Fruit fly (Drosophila melanogaster) whole organism, wandering third instar larva: Measurements from ENCODE around the gene SdhAL.

Source experiments
- Abd-B ChIP-seq: fragments of >200 bp; optimal IDR thresholded peaks from 2 replicates; lab custom pipeline; 2017; ENCODE audit warnings: missing biosample characterization, missing genetic modification characterization
- CG32264 ChIP-seq: fragments of 200-800 bp; sonication (Bioruptor generic); optimal IDR thresholded peaks from 2 replicates; lab custom pipeline; 2016; ENCODE audit warnings: missing biosample characterization, missing genetic modification characterization
- CG9705 ChIP-seq: fragments of 200-800 bp; sonication (Bioruptor generic); optimal IDR thresholded peaks from 2 replicates; lab custom pipeline; 2018; ENCODE audit warnings: missing biosample characterization, mild to moderate bottlenecking, missing genetic modification characterization
- Dfd ChIP-seq: fragments of >200 bp; optimal IDR thresholded peaks from 2 replicates; lab custom pipeline; 2017; ENCODE audit warnings: missing biosample characterization, missing genetic modification characterization
- Dif ChIP-seq: fragments of 200-275, 200-300 bp; sonication (Bioruptor generic); optimal IDR thresholded peaks from 2 replicates; lab custom pipeline; 2018; ENCODE audit warnings: missing biosample characterization, missing genetic modification characterization; ENCODE audit not compliant: partially characterized antibody
- GATAd ChIP-seq: sonication (Bioruptor generic); optimal IDR thresholded peaks from 2 replicates; lab custom pipeline; 2016; ENCODE audit warnings: missing biosample characterization, missing genetic modification characterization
- HLH106 ChIP-seq: fragments of 200-800 bp; optimal IDR thresholded peaks from 3 replicates; lab custom pipeline; 2019; ENCODE audit warnings: missing biosample characterization, mild to moderate bottlenecking, missing genetic modification characterization, moderate library complexity
- Hnf4 ChIP-seq: fragments of 200-800 bp; sonication (Bioruptor generic); optimal IDR thresholded peaks from 2 replicates; lab custom pipeline; 2016; ENCODE audit warnings: missing biosample characterization, mild to moderate bottlenecking, missing genetic modification characterization
- Hr78 ChIP-seq: fragments of >200 bp; optimal IDR thresholded peaks from 2 replicates; lab custom pipeline; 2017; ENCODE audit warnings: missing biosample characterization, missing genetic modification characterization
- Jra ChIP-seq: sonication (Bioruptor generic); optimal IDR thresholded peaks from 2 replicates; lab custom pipeline; 2016; ENCODE audit warnings: missing biosample characterization, missing genetic modification characterization
- Mio ChIP-seq: sonication (Bioruptor generic); optimal IDR thresholded peaks from 2 replicates; lab custom pipeline; 2016; ENCODE audit warnings: missing biosample characterization, missing genetic modification characterization
- Myc ChIP-seq: fragments of >200 bp; optimal IDR thresholded peaks from 2 replicates; lab custom pipeline; 2017
- N ChIP-seq: fragments of >200 bp; optimal IDR thresholded peaks from 2 replicates; lab custom pipeline; 2018; ENCODE audit warnings: missing biosample characterization, missing external identifiers, missing genetic modification characterization
- OdsH ChIP-seq: fragments of 200-800 bp; sonication (Bioruptor generic); optimal IDR thresholded peaks from 2 replicates; lab custom pipeline; 2016; ENCODE audit warnings: missing biosample characterization, mild to moderate bottlenecking, missing genetic modification characterization
- Sp1 ChIP-seq: fragments of 200-800 bp; sonication (Bioruptor generic); optimal IDR thresholded peaks from 3 replicates; lab custom pipeline; 2019; ENCODE audit warnings: missing biosample characterization, mild to moderate bottlenecking, missing genetic modification characterization, moderate library complexity
- Vsx2 ChIP-seq: fragments of 200-300, 225-300 bp; sonication (Bioruptor generic); optimal IDR thresholded peaks from 2 replicates; lab custom pipeline; 2018; ENCODE audit warnings: missing biosample characterization, missing genetic modification characterization; ENCODE audit not compliant: partially characterized antibody
- br ChIP-seq: fragments of 200-800 bp; sonication (Bioruptor generic); optimal IDR thresholded peaks from 2 replicates; lab custom pipeline; 2016; ENCODE audit warnings: missing biosample characterization, missing genetic modification characterization
- brk ChIP-seq: fragments of 200-800 bp; sonication (Bioruptor generic); optimal IDR thresholded peaks from 2 replicates; lab custom pipeline; 2016; ENCODE audit warnings: missing biosample characterization, mild to moderate bottlenecking, missing genetic modification characterization
- dl ChIP-seq, 2 experiments: fragments of 175-275, 200-275 bp in 1 of 2; fragments of 200-275 bp in 1 of 2; sonication (Bioruptor generic); optimal IDR thresholded peaks; lab custom pipeline; 2018; ENCODE audit warnings: mild to moderate bottlenecking in 2 of 2, missing biosample characterization in 2 of 2, missing genetic modification characterization in 2 of 2, moderate library complexity in 2 of 2; ENCODE audit not compliant: partially characterized antibody in 2 of 2, insufficient read depth in 1 of 2
- dmrt93B ChIP-seq: fragments of 200-800 bp; sonication (Bioruptor generic); optimal IDR thresholded peaks from 2 replicates; lab custom pipeline; 2018; ENCODE audit warnings: missing biosample characterization, mild to moderate bottlenecking, missing genetic modification characterization
- ey ChIP-seq: fragments of 200-800 bp; sonication (Bioruptor generic); optimal IDR thresholded peaks from 2 replicates; lab custom pipeline; 2016; ENCODE audit warnings: missing biosample characterization, missing genetic modification characterization
- foxo ChIP-seq, 2 experiments: fragments of 200-800 bp; sonication (Bioruptor generic); optimal IDR thresholded peaks; 2 replicates in 1 of 2; 3 replicates in 1 of 2; lab custom pipeline; 2016 to 2017; ENCODE audit warnings: missing biosample characterization in 2 of 2, missing genetic modification characterization in 2 of 2
- fru ChIP-seq: fragments of 200-800 bp; sonication (Bioruptor generic); optimal IDR thresholded peaks from 3 replicates; lab custom pipeline; 2016; ENCODE audit warnings: missing biosample characterization, mild to moderate bottlenecking, missing genetic modification characterization
- h ChIP-seq: fragments of 200-800 bp; sonication (Bioruptor generic); optimal IDR thresholded peaks from 3 replicates; lab custom pipeline; 2016; ENCODE audit warnings: missing biosample characterization, mild to moderate bottlenecking, missing genetic modification characterization
- lola ChIP-seq: fragments of >200 bp; optimal IDR thresholded peaks from 2 replicates; lab custom pipeline; 2017; ENCODE audit warnings: missing biosample characterization, missing genetic modification characterization
- pan ChIP-seq: fragments of >200 bp; optimal IDR thresholded peaks from 2 replicates; lab custom pipeline; 2017
- rgr ChIP-seq: fragments of 200-800 bp; sonication (Bioruptor generic); optimal IDR thresholded peaks from 3 replicates; lab custom pipeline; 2016; ENCODE audit warnings: missing biosample characterization, mild to moderate bottlenecking, missing genetic modification characterization
- sage ChIP-seq: fragments of 200-800 bp; sonication (Bioruptor generic); optimal IDR thresholded peaks from 2 replicates; lab custom pipeline; 2016; ENCODE audit warnings: missing biosample characterization, mild to moderate bottlenecking, missing genetic modification characterization
- usp ChIP-seq: fragments of >200 bp; optimal IDR thresholded peaks from 2 replicates; lab custom pipeline; 2017; ENCODE audit warnings: missing biosample characterization, missing genetic modification characterization
- woc ChIP-seq: sonication (Bioruptor generic); optimal IDR thresholded peaks from 2 replicates; lab custom pipeline; 2016; ENCODE audit warnings: missing biosample characterization, mild to moderate bottlenecking, missing genetic modification characterization

Gene SdhAL

dm6 chr3L:11937270-11937669 lies 12.7 kb upstream of the SdhAL start:
- TF ChIP-seq dl (GFP tag; optimal IDR thresholded peaks at IDR 0.05; lab: Kevin White, UChicago; ENCODE audit: insufficient read depth in 1 of 2, partially characterized antibody in 2 of 2) (no peak), pan (lab: Kevin White, UChicago) (no peak), Dif (GFP tag; lab: Kevin White, UChicago) (no peak), ey (GFP tag; lab: Kevin White, UChicago) (no peak), Hnf4 (no peak), brk (no peak), dmrt93B (GFP tag; lab: Kevin White, UChicago) (no peak)

dm6 chr3L:11931619-11932018 lies 7.1 kb upstream of the SdhAL start:
- TF ChIP-seq foxo (GFP tag; optimal IDR thresholded peaks at IDR 0.05; lab: Kevin White, UChicago) = no peak
- no peak for TF ChIP-seq lola (GFP tag; lab: Kevin White, UChicago)
- TF ChIP-seq Abd-B = no peak
- no peak for TF ChIP-seq brk
- TF ChIP-seq, all 38 proteins: peak for 0

dm6 chr3L:11927287-11927743 lies 2.8 kb upstream of the SdhAL start, which contains the start of gene byn:
Gene byn, plus strand, starts transcription at chr3L:11927693.
- no peak for TF ChIP-seq OdsH
- no peak for TF ChIP-seq GATAd (GFP tag; lab: Kevin White, UChicago)
- no peak for TF ChIP-seq N (GFP tag; lab: Kevin White, UChicago)
- TF ChIP-seq usp = no peak
- no peak for TF ChIP-seq CG32264
- no peak for TF ChIP-seq pan (lab: Kevin White, UChicago)
- no peak for TF ChIP-seq h (GFP tag; lab: Kevin White, UChicago)
- TF ChIP-seq Hr78 (GFP tag; lab: Kevin White, UChicago) = no peak
- no peak for TF ChIP-seq Dfd
- TF ChIP-seq brk = no peak
- no peak for TF ChIP-seq sage
- TF ChIP-seq Jra = no peak
- TF ChIP-seq Sp1 = no peak
- TF ChIP-seq Mio (GFP tag; lab: Kevin White, UChicago) = no peak
- TF ChIP-seq dmrt93B (GFP tag; lab: Kevin White, UChicago) = no peak

dm6 chr3L:11925382-11925781 lies 825 bp upstream of the SdhAL start:
- TF ChIP-seq sage = no peak
- no peak for TF ChIP-seq CG9705
- no peak for TF ChIP-seq br (GFP tag; lab: Kevin White, UChicago)
- TF ChIP-seq usp = no peak
- no peak for TF ChIP-seq rgr (GFP tag; lab: Kevin White, UChicago)

dm6 chr3L:11921213-11921612 lies 3.3 kb downstream of the SdhAL start, which contains the start of gene CG11588:
Gene CG11588, plus strand, starts transcription at chr3L:11921513.
- TF ChIP-seq woc (no peak), GATAd (GFP tag; lab: Kevin White, UChicago) (no peak), lola (GFP tag; lab: Kevin White, UChicago) (no peak), ey (GFP tag; lab: Kevin White, UChicago) (no peak), rgr (GFP tag; lab: Kevin White, UChicago) (no peak)

dm6 chr3L:11918217-11918616 lies 6.3 kb downstream of the SdhAL start:
- TF ChIP-seq dmrt93B (GFP tag; lab: Kevin White, UChicago) (no peak), Vsx2 (GFP tag; lab: Kevin White, UChicago) (peak; percentile 70), Dfd (no peak), rgr (GFP tag; lab: Kevin White, UChicago) (no peak), Myc (lab: Kevin White, UChicago) (peak; percentile 84), N (GFP tag; lab: Kevin White, UChicago) (peak; percentile 47), sage (no peak), Dif (GFP tag; lab: Kevin White, UChicago) (peak; percentile 21), Hnf4 (no peak), lola (GFP tag; lab: Kevin White, UChicago) (peak; percentile 35), CG9705 (no peak)

dm6 chr3L:11896756-11897155 lies 27.8 kb downstream of the SdhAL start:
- TF ChIP-seq foxo (GFP tag; optimal IDR thresholded peaks at IDR 0.05; lab: Kevin White, UChicago) (peak in 1 of 2 experiments; percentile 12), CG32264 (no peak), h (GFP tag; lab: Kevin White, UChicago) (peak; percentile 8), rgr (GFP tag; lab: Kevin White, UChicago) (peak; percentile 15), pan (lab: Kevin White, UChicago) (no peak), HLH106 (tag; lab: Kevin White, UChicago) (peak; percentile 25), ey (GFP tag; lab: Kevin White, UChicago) (peak; percentile 13), fru (peak; percentile 23), Sp1 (no peak)
